Fruit fly (Drosophila melanogaster) whole organism, wandering third instar larva: ENCODE results near the gene lush.
A peak's percentile ranks its signal among the peaks of the same experiment; 100 is the strongest.

Experiments used
- Mio ChIP-seq: sonication (Bioruptor generic); optimal IDR thresholded peaks from 2 replicates; lab custom pipeline; 2016; ENCODE audit warnings: missing biosample characterization, missing genetic modification characterization
- OdsH ChIP-seq: fragments of 200-800 bp; sonication (Bioruptor generic); optimal IDR thresholded peaks from 2 replicates; lab custom pipeline; 2016; ENCODE audit warnings: missing biosample characterization, mild to moderate bottlenecking, missing genetic modification characterization
- Rel ChIP-seq, 2 experiments: fragments of 200-800 bp; sonication (Bioruptor generic) in 1 of 2; optimal IDR thresholded peaks; 2 replicates in 1 of 2; 3 replicates in 1 of 2; lab custom pipeline; 2016 to 2019; ENCODE audit warnings: mild to moderate bottlenecking in 2 of 2, missing biosample characterization in 2 of 2, missing genetic modification characterization in 2 of 2, moderate library complexity in 1 of 2
- brk ChIP-seq: fragments of 200-800 bp; sonication (Bioruptor generic); optimal IDR thresholded peaks from 2 replicates; lab custom pipeline; 2016; ENCODE audit warnings: missing biosample characterization, mild to moderate bottlenecking, missing genetic modification characterization
- dl ChIP-seq, 2 experiments: fragments of 175-275, 200-275 bp in 1 of 2; fragments of 200-275 bp in 1 of 2; sonication (Bioruptor generic); optimal IDR thresholded peaks; lab custom pipeline; 2018; ENCODE audit warnings: mild to moderate bottlenecking in 2 of 2, missing biosample characterization in 2 of 2, missing genetic modification characterization in 2 of 2, moderate library complexity in 2 of 2; ENCODE audit not compliant: partially characterized antibody in 2 of 2, insufficient read depth in 1 of 2
- foxo ChIP-seq, 2 experiments: fragments of 200-800 bp; sonication (Bioruptor generic); optimal IDR thresholded peaks; 2 replicates in 1 of 2; 3 replicates in 1 of 2; lab custom pipeline; 2016 to 2017; ENCODE audit warnings: missing biosample characterization in 2 of 2, missing genetic modification characterization in 2 of 2

lush gene

dm6 chr3L:19555906-19556457 lies 49.9 kb downstream of the lush start:
- TF ChIP-seq OdsH (GFP tag; lab: Kevin White, UChicago) (no peak), foxo (GFP tag; optimal IDR thresholded peaks at IDR 0.05; lab: Kevin White, UChicago) (peak in 1 of 2 experiments; percentile 17), dl (GFP tag; optimal IDR thresholded peaks at IDR 0.05; lab: Kevin White, UChicago; ENCODE audit: insufficient read depth in 1 of 2, partially characterized antibody in 2 of 2) (no peak), Mio (GFP tag; lab: Kevin White, UChicago) (no peak), brk (no peak), Rel (GFP tag; optimal IDR thresholded peaks at IDR 0.05; lab: Kevin White, UChicago) (no peak), Rel (tag; optimal IDR thresholded peaks at IDR 0.05; lab: Kevin White, UChicago) (peak; percentile 31)
